1 fruit fly cellular context compared by ENCODE assay signal in the genomic region with DNA sequence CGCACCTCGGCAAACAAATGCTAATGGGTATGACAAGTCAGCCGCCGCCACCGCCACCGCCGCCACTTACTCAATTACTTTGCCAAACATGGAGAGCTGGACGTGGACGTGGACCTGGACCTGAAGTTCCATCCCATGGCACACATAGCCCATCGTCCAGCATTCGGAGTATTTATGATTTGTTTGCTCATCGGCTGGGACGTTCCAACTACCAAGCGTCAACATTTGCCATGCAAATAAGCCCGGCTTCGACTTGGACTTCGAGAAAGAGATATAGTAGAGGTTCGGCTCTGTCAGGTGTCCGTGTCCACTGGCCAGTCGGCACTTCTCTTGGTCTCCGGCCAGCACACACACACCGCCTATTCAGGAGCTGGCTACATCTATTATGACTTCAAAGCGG.
TF ChIP-seq lines count a peak whose summit lies in the region.

No protein-coding gene starts in this region.

TF ChIP-seq in whole organism, embryonic, 481 proteins besides CTCF, POLR2A, EP300 and RAD21 (continued from another document):
- TF ChIP-seq kni (GFP tag; optimal IDR thresholded peaks at IDR 0.05; lab: Kevin White, UChicago), result peak; percentile 49
- peak; percentile 1 for TF ChIP-seq caup (GFP tag; optimal IDR thresholded peaks at IDR 0.05; lab: Kevin White, UChicago; ENCODE audit: severe bottlenecking)
- peak; percentile 11; the same call in 1 of the 2 replicates for TF ChIP-seq ara (GFP tag; IDR thresholded peaks at IDR 0.05; lab: Robert Waterston, UW)
- TF ChIP-seq D (optimal IDR thresholded peaks at IDR 0.05; lab: Kevin White, UChicago), result no peak
- TF ChIP-seq D (GFP tag; optimal IDR thresholded peaks at IDR 0.05; lab: Kevin White, UChicago), result peak; percentile 33
- TF ChIP-seq CG1603 (tag; optimal IDR thresholded peaks at IDR 0.05; lab: Kevin White, UChicago), result peak; percentile 32
- no peak for TF ChIP-seq NC2β (GFP tag; optimal IDR thresholded peaks at IDR 0.05; lab: Kevin White, UChicago)
- TF ChIP-seq trem (tag; optimal IDR thresholded peaks at IDR 0.05; lab: Kevin White, UChicago), result no peak
- peak; percentile 10 for TF ChIP-seq CG30431 (GFP tag; optimal IDR thresholded peaks at IDR 0.05; lab: Kevin White, UChicago)
- TF ChIP-seq CG6813 (GFP tag; optimal IDR thresholded peaks at IDR 0.05; lab: Kevin White, UChicago), result peak; percentile 60
- TF ChIP-seq CG14710 (tag; optimal IDR thresholded peaks at IDR 0.05; lab: Kevin White, UChicago), result no peak
- no peak for TF ChIP-seq CG7786 (GFP tag; optimal IDR thresholded peaks at IDR 0.05; lab: Kevin White, UChicago)
- TF ChIP-seq CG15696 (tag; optimal IDR thresholded peaks at IDR 0.05; lab: Kevin White, UChicago), result peak; percentile 63
- peak; percentile 46 for TF ChIP-seq ATbp (GFP tag; optimal IDR thresholded peaks at IDR 0.05; lab: Kevin White, UChicago)
- peak; percentile 88 for TF ChIP-seq Med (GFP tag; lab: Kevin White, UChicago)
- no peak for TF ChIP-seq pzg (GFP tag; optimal IDR thresholded peaks at IDR 0.05; lab: Kevin White, UChicago)
- peak; percentile 60 for TF ChIP-seq fd102C (GFP tag; optimal IDR thresholded peaks at IDR 0.05; lab: Kevin White, UChicago)
- TF ChIP-seq prd (optimal IDR thresholded peaks at IDR 0.05; lab: Kevin White, UChicago), result no peak
- TF ChIP-seq prd (GFP tag; IDR thresholded peaks at IDR 0.05; lab: Robert Waterston, UW), result 0 out of 3 replicates have a peak, but pooled peaks have one; percentile 18
- TF ChIP-seq CG8924 (tag; optimal IDR thresholded peaks at IDR 0.05; lab: Kevin White, UChicago), result no peak
- TF ChIP-seq Opbp (GFP tag; IDR thresholded peaks at IDR 0.05; lab: Robert Waterston, UW; ENCODE audit: partially characterized antibody), result no peak
- no peak for TF ChIP-seq Lim3 (GFP tag; IDR thresholded peaks at IDR 0.05; lab: Robert Waterston, UW)
- TF ChIP-seq dysf (GFP tag; IDR thresholded peaks at IDR 0.05; lab: Robert Waterston, UW), result 0 out of 3 replicates have a peak, but pooled peaks have one; percentile 20
- no peak for TF ChIP-seq unc-4 (GFP tag; IDR thresholded peaks at IDR 0.05; lab: Robert Waterston, UW; ENCODE audit: partially characterized antibody)
